Worm (Caenorhabditis elegans) whole organism, L4 larva: Measurements from ENCODE around the gene bath-42.

Experiments
- F49E8.2 ChIP-seq: sonication (generic microtip); optimal IDR thresholded peaks from 2 replicates; lab custom pipeline; 2016; ENCODE audit warnings: missing compliant biosample characterization, mild to moderate bottlenecking, missing genetic modification characterization, borderline replicate concordance
- T20F7.1 ChIP-seq: fragments of 200-800 bp; sonication (Bioruptor generic); optimal IDR thresholded peaks from 2 replicates; lab custom pipeline; 2018; ENCODE audit warnings: mild to moderate bottlenecking, missing genetic modification characterization, missing compliant biosample characterization
- Y5F2A.4 ChIP-seq: fragments of 200-800 bp; sonication (Bioruptor generic); optimal IDR thresholded peaks from 2 replicates; lab custom pipeline; 2018; ENCODE audit warnings: mild to moderate bottlenecking, missing genetic modification characterization, missing compliant biosample characterization
- ZK337.2 ChIP-seq: fragments of 200-800 bp; sonication (Bioruptor generic); IDR thresholded peaks from 2 replicates; pipeline ENCODE4 v1.3.6; 2022; ENCODE audit warnings: missing genetic modification reagents, missing genetic modification characterization, missing compliant biosample characterization
- aha-1 ChIP-seq: fragments of 150-350 bp; peaks from one replicate; lab custom pipeline; 2014; ENCODE audit warnings: missing biosample characterization, missing genetic modification characterization
- ama-1 ChIP-seq: fragments of 150-350 bp; optimal IDR thresholded peaks from 2 replicates; lab custom pipeline; 2014; ENCODE audit warnings: inconsistent platforms, mixed read lengths
- ceh-20 ChIP-seq: fragments of 200-800 bp; sonication (Bioruptor generic); IDR thresholded peaks from 2 replicates; pipeline ENCODE4 v1.3.6; 2022; ENCODE audit warnings: missing genetic modification reagents, missing genetic modification characterization, missing compliant biosample characterization
- ceh-44 ChIP-seq: fragments of 200-800 bp; sonication (Bioruptor generic); IDR thresholded peaks from 2 replicates; pipeline ENCODE4 v1.3.6; 2022; ENCODE audit warnings: missing genetic modification reagents, missing genetic modification characterization, missing compliant biosample characterization
- ceh-82 ChIP-seq: sonication (generic microtip); optimal IDR thresholded peaks from 2 replicates; lab custom pipeline; 2017; ENCODE audit warnings: missing biosample characterization, missing genetic modification characterization
- ces-1 ChIP-seq: fragments of 150-350 bp; sonication (generic microtip); optimal IDR thresholded peaks from 4 replicates; lab custom pipeline; 2014; ENCODE audit warnings: missing biosample characterization, missing genetic modification reagents, missing genetic modification characterization
- ctbp-1 ChIP-seq: fragments of 200-800 bp; sonication (Bioruptor generic); IDR thresholded peaks from 2 replicates; pipeline ENCODE4 v1.3.6; 2022; ENCODE audit warnings: missing genetic modification reagents, missing genetic modification characterization, missing compliant biosample characterization
- dmd-6 ChIP-seq: fragments of 200-800 bp; sonication (Bioruptor generic); IDR thresholded peaks from 2 replicates; pipeline ENCODE4 v1.3.6; 2022; ENCODE audit warnings: missing genetic modification reagents, missing genetic modification characterization, missing compliant biosample characterization
- fkh-10 ChIP-seq: fragments of 150-350 bp; optimal IDR thresholded peaks from 2 replicates; lab custom pipeline; 2014; ENCODE audit warnings: missing biosample characterization, missing genetic modification reagents, missing genetic modification characterization
- fos-1 ChIP-seq: fragments of 150-350 bp; optimal IDR thresholded peaks from 2 replicates; lab custom pipeline; 2014; ENCODE audit warnings: missing biosample characterization, missing genetic modification characterization
- gei-8 ChIP-seq: fragments of 200-800 bp; sonication (Bioruptor generic); optimal IDR thresholded peaks from 2 replicates; lab custom pipeline; 2018; ENCODE audit warnings: mild to moderate bottlenecking, missing genetic modification characterization, missing compliant biosample characterization
- lin-13 ChIP-seq: fragments of 150-350 bp; optimal IDR thresholded peaks from 2 replicates; lab custom pipeline; 2014; ENCODE audit warnings: missing biosample characterization, missing genetic modification reagents, missing genetic modification characterization
- lin-29 ChIP-seq: fragments of 200-800 bp; sonication (Bioruptor generic); IDR thresholded peaks from 2 replicates; pipeline ENCODE4 v1.3.6; 2022; ENCODE audit warnings: missing genetic modification reagents, missing genetic modification characterization, missing compliant biosample characterization
- lsy-2 ChIP-seq, 2 experiments: fragments of 150-350 bp in 1 of 2; sonication (generic microtip) in 1 of 2; optimal IDR thresholded peaks; 2 replicates each; lab custom pipeline; 2014 to 2017; ENCODE audit warnings: missing biosample characterization in 2 of 2, missing genetic modification characterization in 2 of 2
- madf-5 ChIP-seq, 2 experiments: fragments of 200-800 bp; sonication (Bioruptor generic); IDR thresholded peaks; 2 replicates each; pipeline ENCODE4 v1.3.6; 2022; ENCODE audit warnings: missing compliant biosample characterization in 2 of 2, missing genetic modification characterization in 2 of 2
- madf-9 ChIP-seq: fragments of 200-800 bp; sonication (Bioruptor generic); conservative IDR thresholded peaks from 2 replicates; pipeline ENCODE4 v1.3.6; 2022; ENCODE audit warnings: missing genetic modification reagents, missing genetic modification characterization, missing compliant biosample characterization
- mdl-1 ChIP-seq, 2 experiments: fragments of 150-350 bp in 1 of 2; sonication (generic microtip) in 1 of 2; optimal IDR thresholded peaks; 2 replicates each; lab custom pipeline; 2014 to 2017; ENCODE audit warnings: missing biosample characterization in 2 of 2, missing genetic modification characterization in 2 of 2
- mep-1 ChIP-seq: fragments of 150-350 bp; sonication (generic microtip); optimal IDR thresholded peaks from 3 replicates; lab custom pipeline; 2014; ENCODE audit warnings: missing biosample characterization, missing genetic modification characterization
- mxl-3 ChIP-seq: fragments of 200-800 bp; sonication (Bioruptor generic); optimal IDR thresholded peaks from 2 replicates; lab custom pipeline; 2018; ENCODE audit warnings: mild to moderate bottlenecking, missing genetic modification characterization, missing compliant biosample characterization
- nhr-11 ChIP-seq: fragments of 150-350 bp; optimal IDR thresholded peaks from 2 replicates; lab custom pipeline; 2014; ENCODE audit warnings: missing biosample characterization, missing genetic modification characterization
- nhr-41 ChIP-seq: fragments of 200-800 bp; sonication (Bioruptor generic); IDR thresholded peaks from 2 replicates; pipeline ENCODE4 v1.3.6; 2022; ENCODE audit warnings: missing genetic modification reagents, missing genetic modification characterization, missing compliant biosample characterization
- nhr-48 ChIP-seq: sonication (generic microtip); optimal IDR thresholded peaks from 2 replicates; lab custom pipeline; 2016; ENCODE audit warnings: mild to moderate bottlenecking, missing genetic modification characterization, missing compliant biosample characterization
- rbr-2 ChIP-seq: sonication (generic microtip); optimal IDR thresholded peaks from 2 replicates; lab custom pipeline; 2016; ENCODE audit warnings: missing genotype, missing genetic modification characterization, missing compliant biosample characterization
- set-16 ChIP-seq: fragments of 200-800 bp; sonication (Bioruptor generic); IDR thresholded peaks from 2 replicates; pipeline ENCODE4 v1.3.6; 2022; ENCODE audit warnings: missing genetic modification reagents, missing genetic modification characterization, missing compliant biosample characterization
- snpc-1.2 ChIP-seq: fragments of 200-800 bp; sonication (Bioruptor generic); IDR thresholded peaks from 2 replicates; pipeline ENCODE4 v1.3.6; 2022; ENCODE audit warnings: missing genetic modification reagents, missing genetic modification characterization, missing compliant biosample characterization
- snpc-4 ChIP-seq: fragments of 150-350 bp; optimal IDR thresholded peaks from 2 replicates; lab custom pipeline; 2014; ENCODE audit warnings: missing biosample characterization, missing genetic modification characterization
- spr-1 ChIP-seq: sonication (generic microtip); optimal IDR thresholded peaks from 2 replicates; lab custom pipeline; 2016; ENCODE audit warnings: mild to moderate bottlenecking, missing genetic modification characterization, missing compliant biosample characterization
- tra-1 ChIP-seq: fragments of 200-800 bp; sonication (Bioruptor generic); IDR thresholded peaks from 2 replicates; pipeline ENCODE4 v1.3.6; 2022; ENCODE audit warnings: missing genetic modification reagents, missing genetic modification characterization, missing compliant biosample characterization
- unc-62 ChIP-seq, 3 experiments: fragments of 150-350 bp in 1 of 3; sonication (generic microtip); optimal IDR thresholded peaks in 2 of 3; peaks in 1 of 3; 1 replicate in 1 of 3; 2 replicates in 2 of 3; lab custom pipeline; 2014 to 2017; ENCODE audit warnings: missing biosample characterization in 3 of 3, missing genetic modification characterization in 3 of 3, missing genetic modification reagents in 3 of 3, missing genotype in 1 of 3

The bath-42 gene

ce11 chrIII:8185130-8185529 lies 21.9 kb upstream of the bath-42 start:
- TF ChIP-seq ZK337.2 (GFP tag; lab: Robert Waterston, UW) (no peak), Y5F2A.4 (GFP tag; lab: Kevin White, UChicago) (no peak), mdl-1 (tag; optimal IDR thresholded peaks at IDR 0.05; lab: Kevin White, UChicago) (no peak), ceh-44 (no peak), F49E8.2 (tag; lab: Kevin White, UChicago) (no peak), unc-62 (GFP tag; optimal IDR thresholded peaks at IDR 0.05 in 1 of 2; lab: Kevin White, UChicago) (peak in 1 of 2 experiments; percentile 95), unc-62 (tag; optimal IDR thresholded peaks at IDR 0.05; lab: Kevin White, UChicago) (no peak), ces-1 (GFP tag; lab: Kevin White, UChicago) (no peak)
- TF ChIP-seq, all 104 proteins: peak for 1

ce11 chrIII:8182573-8182972 lies 19.4 kb upstream of the bath-42 start:
- TF ChIP-seq aha-1, result peak; percentile 90
- TF ChIP-seq nhr-48 (tag; lab: Kevin White, UChicago), result no peak

ce11 chrIII:8181581-8181980 lies 18.4 kb upstream of the bath-42 start, which contains the start of gene spc-2:
spc-2 (plus strand) TSS chrIII:8181881.
- no peak for TF ChIP-seq madf-5 (GFP tag; IDR thresholded peaks at IDR 0.05; lab: Robert Waterston, UW)
- TF ChIP-seq lin-13 (GFP tag; lab: Kevin White, UChicago), result no peak
- no peak for TF ChIP-seq ceh-82 (tag; lab: Kevin White, UChicago)
- TF ChIP-seq rbr-2 (tag; lab: Kevin White, UChicago), result no peak
- no peak for TF ChIP-seq T20F7.1
- TF ChIP-seq ceh-44, result no peak
- no peak for TF ChIP-seq snpc-1.2 (GFP tag; lab: Robert Waterston, UW)
- TF ChIP-seq nhr-11, result no peak
- TF ChIP-seq fos-1 (tag; lab: Kevin White, UChicago), result no peak
- no peak for TF ChIP-seq snpc-4 (tag; lab: Kevin White, UChicago)
- no peak for TF ChIP-seq mxl-3 (GFP tag; lab: Kevin White, UChicago)
- TF ChIP-seq nhr-41, result no peak
- TF ChIP-seq ctbp-1 (GFP tag; lab: Robert Waterston, UW), result no peak
- no peak for TF ChIP-seq lin-29 (GFP tag; lab: Robert Waterston, UW)
- no peak for TF ChIP-seq mep-1 (tag; lab: Kevin White, UChicago)
- no peak for TF ChIP-seq madf-9
- TF ChIP-seq aha-1, result no peak
- TF ChIP-seq, all 104 proteins: peak for 0

- TF ChIP-seq nhr-11 (no peak), ces-1 (GFP tag; lab: Kevin White, UChicago) (peak; percentile 39)
These were observed 15.7 kb upstream of the bath-42 start, which contains the start of gene C50C3.5 for ce11 chrIII:8178924-8179323. C50C3.5 (plus strand) TSS chrIII:8179224.

- TF ChIP-seq set-16 (GFP tag; lab: Robert Waterston, UW) (no peak), fkh-10 (GFP tag; lab: Kevin White, UChicago) (peak; percentile 0)
These were observed 13.1 kb upstream of the bath-42 start, which contains the start of gene C50C3.12 for ce11 chrIII:8176265-8176664. C50C3.12 (plus strand) TSS chrIII:8176565.

ce11 chrIII:8175263-8175662 lies 12.1 kb upstream of the bath-42 start:
- no peak for TF ChIP-seq lin-29 (GFP tag; lab: Robert Waterston, UW)
- no peak for TF ChIP-seq ama-1
- no peak for TF ChIP-seq mdl-1 (tag; optimal IDR thresholded peaks at IDR 0.05; lab: Kevin White, UChicago)
- no peak for TF ChIP-seq gei-8

- TF ChIP-seq tra-1 (GFP tag; lab: Robert Waterston, UW) (0 out of 2 replicates have a peak, but pooled peaks have one; percentile 30), ama-1 (peak; percentile 21), spr-1 (no peak), lsy-2 (tag; optimal IDR thresholded peaks at IDR 0.05; lab: Kevin White, UChicago) (peak in 1 of 2 experiments; percentile 7), mep-1 (tag; lab: Kevin White, UChicago) (no peak), dmd-6 (0 out of 2 replicates have a peak, but pooled peaks have one; percentile 12), ceh-20 (GFP tag; lab: Robert Waterston, UW) (0 out of 2 replicates have a peak, but pooled peaks have one; percentile 38), unc-62 (GFP tag; optimal IDR thresholded peaks at IDR 0.05 in 1 of 2; lab: Kevin White, UChicago) (peak in 1 of 2 experiments; percentile 72), unc-62 (tag; optimal IDR thresholded peaks at IDR 0.05; lab: Kevin White, UChicago) (no peak)
- TF ChIP-seq, all 104 proteins: peak for 6
These were observed 9.5 kb upstream of the bath-42 start for ce11 chrIII:8172609-8173133.
